Worm (Caenorhabditis elegans): ENCODE measurements around the gene Y105C5B.3.

The Y105C5B.3 gene

DNA sequence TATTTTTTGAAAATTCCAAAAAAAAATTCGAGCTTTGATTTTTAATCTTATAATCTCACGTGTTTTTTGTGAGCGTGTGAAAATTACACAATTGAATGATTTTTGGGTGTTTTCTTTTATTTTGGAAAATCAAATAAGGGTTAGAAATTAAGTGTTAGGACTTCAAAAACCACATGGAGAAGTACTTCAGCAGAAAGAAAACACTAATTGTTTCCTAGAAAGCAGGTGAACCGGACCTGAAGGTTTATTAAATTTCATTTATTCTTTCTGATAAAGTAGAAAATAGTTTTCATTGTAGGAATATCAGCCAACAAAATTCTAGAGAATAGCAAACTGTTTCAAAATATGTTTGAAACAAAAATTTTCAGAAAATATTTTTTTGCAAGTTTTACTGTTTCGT is 24.2 kb downstream of the Y105C5B.3 start:
- TF ChIP-seq cog-1 (tag; optimal IDR thresholded peaks at IDR 0.05) = no peak
- no peak for TF ChIP-seq T22C8.4 (GFP tag; IDR thresholded peaks at IDR 0.05)
- TF ChIP-seq ztf-29 (GFP tag; IDR thresholded peaks at IDR 0.05) = no peak
- TF ChIP-seq tab-1 (GFP tag; IDR thresholded peaks at IDR 0.05) = no peak
- TF ChIP-seq ztf-23 (GFP tag; IDR thresholded peaks at IDR 0.05) = no peak
- no peak for TF ChIP-seq med-1 (GFP tag; optimal IDR thresholded peaks at IDR 0.05; ENCODE audit: insufficient read depth)
- no peak for TF ChIP-seq flt-1 (GFP tag; IDR thresholded peaks at IDR 0.05)
- TF ChIP-seq klf-2 (GFP tag; conservative IDR thresholded peaks at IDR 0.05) = no peak
- TF ChIP-seq ref-1 (GFP tag; conservative IDR thresholded peaks at IDR 0.05) = no peak

- TF ChIP-seq tab-1 (GFP tag; IDR thresholded peaks at IDR 0.05) (no peak), flt-1 (GFP tag; IDR thresholded peaks at IDR 0.05) (no peak), med-1 (GFP tag; optimal IDR thresholded peaks at IDR 0.05; ENCODE audit: insufficient read depth) (no peak), T22C8.4 (GFP tag; IDR thresholded peaks at IDR 0.05) (no peak)
Measured at ce11 chrIV:15915061-15915460, 31.0 kb downstream of the Y105C5B.3 start.

DNA sequence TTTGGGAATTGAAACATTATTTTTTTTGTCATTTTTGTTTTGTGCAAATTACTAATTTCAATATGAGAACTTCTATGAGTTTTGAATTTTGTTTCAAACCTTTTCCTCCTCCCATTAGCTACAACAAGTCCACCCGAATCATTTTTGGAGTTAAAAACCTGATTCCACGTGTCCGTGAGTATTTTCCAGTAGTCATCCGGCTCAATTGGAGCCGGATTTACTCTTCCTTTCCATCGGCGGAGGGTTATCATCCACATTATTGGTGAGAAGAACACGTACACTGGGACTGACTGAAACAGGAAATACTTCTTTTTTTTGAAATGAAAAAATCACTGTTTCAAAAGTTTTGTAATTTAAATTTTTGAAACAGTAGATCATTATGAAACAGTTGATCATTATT is 39.0 kb downstream of the Y105C5B.3 start:
- no peak for TF ChIP-seq med-1 (GFP tag; optimal IDR thresholded peaks at IDR 0.05; ENCODE audit: insufficient read depth)
- TF ChIP-seq flt-1 (GFP tag; IDR thresholded peaks at IDR 0.05) = no peak
- no peak for TF ChIP-seq tab-1 (GFP tag; IDR thresholded peaks at IDR 0.05)
- TF ChIP-seq ref-1 (GFP tag; conservative IDR thresholded peaks at IDR 0.05) = no peak
- TF ChIP-seq ztf-23 (GFP tag; IDR thresholded peaks at IDR 0.05) = no peak

ce11 chrIV:15926746-15927145 is 42.7 kb downstream of the Y105C5B.3 start, which contains the start of gene Y105C5B.8:
Gene Y105C5B.8 (minus strand): TSS chrIV:15926846.
- TF ChIP-seq tab-1 (GFP tag; IDR thresholded peaks at IDR 0.05) (no peak), ztf-29 (GFP tag; IDR thresholded peaks at IDR 0.05) (no peak), klf-2 (GFP tag; conservative IDR thresholded peaks at IDR 0.05) (no peak), med-1 (GFP tag; optimal IDR thresholded peaks at IDR 0.05; ENCODE audit: insufficient read depth) (no peak), ref-1 (GFP tag; conservative IDR thresholded peaks at IDR 0.05) (no peak), ztf-23 (GFP tag; IDR thresholded peaks at IDR 0.05) (no peak), T22C8.4 (GFP tag; IDR thresholded peaks at IDR 0.05) (no peak), cog-1 (tag; optimal IDR thresholded peaks at IDR 0.05) (no peak), flt-1 (GFP tag; IDR thresholded peaks at IDR 0.05) (no peak)

DNA sequence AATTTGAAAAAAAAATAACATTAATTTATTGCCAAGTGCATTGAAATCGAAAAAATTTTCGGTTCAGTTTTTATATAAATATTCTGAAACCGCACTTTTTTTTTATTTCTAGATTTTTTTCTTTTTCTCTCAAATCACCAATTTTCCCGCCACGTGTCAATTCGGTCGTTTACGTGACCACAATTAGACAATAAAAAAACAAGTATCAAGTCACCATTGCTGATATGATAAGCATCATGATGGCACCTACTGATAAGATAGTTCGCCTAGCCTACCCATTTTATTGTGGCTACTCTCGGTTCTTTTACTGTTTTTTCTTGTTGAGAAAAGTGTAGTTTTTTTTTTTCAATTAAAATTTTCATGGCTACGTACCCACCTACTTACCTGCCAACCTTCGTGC is 45.8 kb downstream of the Y105C5B.3 start:
- TF ChIP-seq ztf-23 (GFP tag; IDR thresholded peaks at IDR 0.05) (no peak), tab-1 (GFP tag; IDR thresholded peaks at IDR 0.05) (no peak), T22C8.4 (GFP tag; IDR thresholded peaks at IDR 0.05) (no peak)

DNA sequence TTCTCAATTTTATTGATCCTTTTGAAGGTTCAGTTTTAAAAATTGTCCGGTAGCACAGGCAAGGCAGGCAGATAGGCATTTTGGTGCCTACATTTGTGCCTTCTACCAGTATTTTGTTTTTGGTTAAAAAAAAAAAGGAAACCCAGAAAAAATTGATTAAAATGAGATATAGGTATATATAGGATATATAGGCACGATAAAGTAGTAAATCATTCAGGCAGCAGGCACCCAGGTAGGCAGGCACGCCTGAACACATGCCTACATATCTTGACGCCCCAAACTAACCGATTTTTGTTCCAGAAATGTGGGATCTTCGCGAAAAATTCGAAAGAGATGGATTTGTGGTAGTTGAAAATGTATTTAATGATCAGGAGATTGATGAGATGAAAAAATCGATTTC is 46.3 kb downstream of the Y105C5B.3 start, which contains the start of gene Y105C5B.9:
Gene Y105C5B.9, plus strand, starts transcription at position 301 of the 400 bp plus-strand sequence.
- TF ChIP-seq ztf-29 (GFP tag; IDR thresholded peaks at IDR 0.05) (no peak), ztf-23 (GFP tag; IDR thresholded peaks at IDR 0.05) (no peak), tab-1 (GFP tag; IDR thresholded peaks at IDR 0.05) (no peak), med-1 (GFP tag; optimal IDR thresholded peaks at IDR 0.05; ENCODE audit: insufficient read depth) (no peak), klf-2 (GFP tag; conservative IDR thresholded peaks at IDR 0.05) (no peak), ref-1 (GFP tag; conservative IDR thresholded peaks at IDR 0.05) (no peak)

ce11 chrIV:15930694-15931093 is 46.7 kb downstream of the Y105C5B.3 start:
- TF ChIP-seq med-1 (GFP tag; optimal IDR thresholded peaks at IDR 0.05; ENCODE audit: insufficient read depth) (no peak), T22C8.4 (GFP tag; IDR thresholded peaks at IDR 0.05) (peak; percentile 65), ref-1 (GFP tag; conservative IDR thresholded peaks at IDR 0.05) (no peak)

ce11 chrIV:15931176-15931575 is 47.2 kb downstream of the Y105C5B.3 start:
- TF ChIP-seq tab-1 (GFP tag; IDR thresholded peaks at IDR 0.05) (0 out of 2 replicates have a peak, but pooled peaks have one; percentile 25), med-1 (GFP tag; optimal IDR thresholded peaks at IDR 0.05; ENCODE audit: insufficient read depth) (no peak), cog-1 (tag; optimal IDR thresholded peaks at IDR 0.05) (no peak), flt-1 (GFP tag; IDR thresholded peaks at IDR 0.05) (peak; percentile 77), ztf-29 (GFP tag; IDR thresholded peaks at IDR 0.05) (0 out of 2 replicates have a peak, but pooled peaks have one; percentile 43), ztf-23 (GFP tag; IDR thresholded peaks at IDR 0.05) (peak; percentile 75), klf-2 (GFP tag; conservative IDR thresholded peaks at IDR 0.05) (0 out of 2 replicates have a peak, but pooled peaks have one; percentile 52), T22C8.4 (GFP tag; IDR thresholded peaks at IDR 0.05) (no peak), ref-1 (GFP tag; conservative IDR thresholded peaks at IDR 0.05) (0 out of 2 replicates have a peak, but pooled peaks have one; percentile 49)

ce11 chrIV:15931833-15932232 is 47.8 kb downstream of the Y105C5B.3 start:
- 0 out of 2 replicates have a peak, but pooled peaks have one; percentile 36 for TF ChIP-seq ztf-29 (GFP tag; IDR thresholded peaks at IDR 0.05)
- peak; percentile 76 for TF ChIP-seq ztf-23 (GFP tag; IDR thresholded peaks at IDR 0.05)
- no peak for TF ChIP-seq flt-1 (GFP tag; IDR thresholded peaks at IDR 0.05)
- no peak for TF ChIP-seq med-1 (GFP tag; optimal IDR thresholded peaks at IDR 0.05; ENCODE audit: insufficient read depth)
- TF ChIP-seq klf-2 (GFP tag; conservative IDR thresholded peaks at IDR 0.05) = no peak
- 0 out of 2 replicates have a peak, but pooled peaks have one; percentile 20 for TF ChIP-seq ref-1 (GFP tag; conservative IDR thresholded peaks at IDR 0.05)
- TF ChIP-seq T22C8.4 (GFP tag; IDR thresholded peaks at IDR 0.05) = no peak
- peak; percentile 28 for TF ChIP-seq cog-1 (tag; optimal IDR thresholded peaks at IDR 0.05)
- peak; percentile 78 for TF ChIP-seq tab-1 (GFP tag; IDR thresholded peaks at IDR 0.05)

DNA sequence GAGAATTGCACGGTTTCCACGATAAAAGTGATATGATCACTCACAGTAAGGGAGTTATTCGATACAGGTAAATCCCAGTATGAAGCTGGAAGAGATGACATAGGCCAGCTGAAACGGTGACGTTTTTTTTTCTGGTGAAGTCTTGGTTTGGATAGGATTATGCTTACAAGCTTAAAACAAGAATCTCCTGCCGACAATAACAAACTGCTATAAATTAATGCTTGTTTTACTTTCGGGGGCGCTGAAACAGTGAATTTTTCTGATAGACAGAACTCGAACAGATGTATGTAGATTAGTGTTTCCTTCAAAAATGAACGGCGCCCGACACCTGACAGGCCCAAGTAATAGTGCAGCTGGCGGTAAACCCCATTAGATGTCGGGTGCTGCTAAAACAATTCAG is 49.8 kb downstream of the Y105C5B.3 start, which contains the start of gene srv-16:
Gene srv-16, minus strand, starts transcription at position 101 of the 400 bp plus-strand sequence.
- TF ChIP-seq ztf-29 (GFP tag; IDR thresholded peaks at IDR 0.05) = no peak
- no peak for TF ChIP-seq cog-1 (tag; optimal IDR thresholded peaks at IDR 0.05)

DNA sequence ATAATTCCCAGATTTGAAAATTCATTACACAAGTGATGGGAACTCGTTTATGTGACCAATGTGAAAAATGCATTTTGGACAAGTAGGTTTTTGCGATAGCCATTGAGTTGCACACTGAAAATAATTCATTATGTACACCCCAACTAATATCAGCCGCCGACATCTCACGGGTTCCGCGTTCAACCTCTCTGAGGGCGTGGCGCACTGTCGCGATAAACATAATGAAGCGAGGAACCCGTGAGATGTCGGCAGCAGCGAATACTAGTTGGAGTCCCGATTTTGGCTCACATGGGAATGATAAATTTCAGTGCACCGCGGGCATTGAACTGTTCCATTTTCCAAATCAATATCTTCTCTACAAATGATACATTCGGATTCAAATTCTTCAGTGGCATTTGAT is 53.1 kb downstream of the Y105C5B.3 start:
- no peak for TF ChIP-seq flt-1 (GFP tag; IDR thresholded peaks at IDR 0.05)
- no peak for TF ChIP-seq cog-1 (tag; optimal IDR thresholded peaks at IDR 0.05)
- no peak for TF ChIP-seq T22C8.4 (GFP tag; IDR thresholded peaks at IDR 0.05)
- TF ChIP-seq ztf-23 (GFP tag; IDR thresholded peaks at IDR 0.05) = no peak
- TF ChIP-seq ref-1 (GFP tag; conservative IDR thresholded peaks at IDR 0.05) = no peak
- TF ChIP-seq ztf-29 (GFP tag; IDR thresholded peaks at IDR 0.05) = no peak
- TF ChIP-seq med-1 (GFP tag; optimal IDR thresholded peaks at IDR 0.05; ENCODE audit: insufficient read depth) = no peak
- no peak for TF ChIP-seq klf-2 (GFP tag; conservative IDR thresholded peaks at IDR 0.05)
